Fruit fly (Drosophila melanogaster): ENCODE measurements around the gene Gr93c.

Gr93c gene

DNA sequence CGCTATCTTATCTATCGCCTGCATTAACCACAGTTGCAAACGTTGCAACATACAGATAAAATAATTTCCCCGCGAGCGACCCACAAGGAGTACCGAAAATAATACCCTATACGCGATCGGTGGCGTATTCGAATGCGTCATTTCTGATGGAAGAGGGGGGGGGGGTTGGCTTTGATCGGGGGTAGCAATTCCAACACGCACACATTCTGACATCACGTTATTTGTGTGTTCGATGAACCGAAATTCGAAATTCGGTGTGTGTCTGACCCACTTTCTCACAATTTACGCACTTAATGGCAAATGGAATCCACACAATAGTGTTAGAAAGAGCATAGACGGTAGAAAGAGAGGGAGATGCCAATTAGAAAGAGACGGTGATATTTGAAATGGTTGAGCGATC lies 8.5 kb downstream of the Gr93c start (continued):
- TF ChIP-seq z (GFP tag; IDR thresholded peaks at IDR 0.05) (no peak), Max (GFP tag; optimal IDR thresholded peaks at IDR 0.05) (no peak), CG15601 (tag; optimal IDR thresholded peaks at IDR 0.05) (no peak), lola (GFP tag; optimal IDR thresholded peaks at IDR 0.05) (no peak), CG33213 (GFP tag; optimal IDR thresholded peaks at IDR 0.05) (no peak), B-H1 (GFP tag; IDR thresholded peaks at IDR 0.05) (no peak), jigr1 (GFP tag; IDR thresholded peaks at IDR 0.05) (no peak), Lhr (GFP tag; optimal IDR thresholded peaks at IDR 0.05) (no peak), CG14667 (GFP tag; IDR thresholded peaks at IDR 0.05) (no peak), PHDP (tag; optimal IDR thresholded peaks at IDR 0.05) (no peak), pfk (GFP tag; optimal IDR thresholded peaks at IDR 0.05) (no peak), ham (GFP tag; IDR thresholded peaks at IDR 0.05) (no peak), ase (GFP tag; IDR thresholded peaks at IDR 0.05) (no peak), CG12155 (GFP tag; optimal IDR thresholded peaks at IDR 0.05) (no peak), Doc3 (GFP tag; IDR thresholded peaks at IDR 0.05; ENCODE audit: partially characterized antibody) (no peak), CG6175 (GFP tag; IDR thresholded peaks at IDR 0.05) (peak; percentile 36; the same call in 1 of the 3 replicates), scrt (GFP tag; optimal IDR thresholded peaks at IDR 0.05) (no peak), CG4707 (GFP tag; optimal IDR thresholded peaks at IDR 0.05) (no peak), CG32532 (GFP tag; IDR thresholded peaks at IDR 0.05) (no peak), CG12942 (GFP tag; optimal IDR thresholded peaks at IDR 0.05) (no peak), CG8944 (GFP tag; optimal IDR thresholded peaks at IDR 0.05) (no peak), peb (GFP tag; IDR thresholded peaks at IDR 0.05) (no peak), CG10321 (GFP tag; IDR thresholded peaks at IDR 0.05) (peak; percentile 54; the same call in 1 of the 2 replicates), Hmx (GFP tag; optimal IDR thresholded peaks at IDR 0.05) (no peak), HmgD (GFP tag; optimal IDR thresholded peaks at IDR 0.05) (no peak), CG10267 (tag; optimal IDR thresholded peaks at IDR 0.05) (no peak), CG13296 (GFP tag; optimal IDR thresholded peaks at IDR 0.05) (no peak), HLHmδ (GFP tag; optimal IDR thresholded peaks at IDR 0.05) (no peak), MBD-R2 (GFP tag; IDR thresholded peaks at IDR 0.05) (no peak), CG7745 (tag; optimal IDR thresholded peaks at IDR 0.05) (no peak), exex (tag; optimal IDR thresholded peaks at IDR 0.05) (no peak), CG6654 (GFP tag; optimal IDR thresholded peaks at IDR 0.05) (no peak), ap (GFP tag; IDR thresholded peaks at IDR 0.05) (no peak), CG17361 (GFP tag; IDR thresholded peaks at IDR 0.05) (no peak), stwl (tag; optimal IDR thresholded peaks at IDR 0.05) (no peak), CG1529 (GFP tag; optimal IDR thresholded peaks at IDR 0.05) (no peak), CG3065 (GFP tag; optimal IDR thresholded peaks at IDR 0.05) (no peak), Dad (GFP tag; optimal IDR thresholded peaks at IDR 0.05) (no peak), CG34376 (GFP tag; optimal IDR thresholded peaks at IDR 0.05) (no peak), pum (GFP tag; optimal IDR thresholded peaks at IDR 0.05) (no peak), Atf-2 (GFP tag; optimal IDR thresholded peaks at IDR 0.05) (no peak), slbo (GFP tag; IDR thresholded peaks at IDR 0.05) (peak; percentile 15; the same call in 1 of the 2 replicates), slp2 (GFP tag; optimal IDR thresholded peaks at IDR 0.05) (no peak), CG2678 (tag; optimal IDR thresholded peaks at IDR 0.05) (no peak), CG1603 (tag; optimal IDR thresholded peaks at IDR 0.05) (peak; percentile 17), bcd (GFP tag; optimal IDR thresholded peaks at IDR 0.05) (no peak), CG12769 (tag; optimal IDR thresholded peaks at IDR 0.05) (peak; percentile 63), chn (GFP tag; optimal IDR thresholded peaks at IDR 0.05) (no peak), jing (GFP tag; optimal IDR thresholded peaks at IDR 0.05) (no peak), CG10654 (GFP tag; optimal IDR thresholded peaks at IDR 0.05) (no peak), fd64A (GFP tag; optimal IDR thresholded peaks at IDR 0.05) (no peak), CG6683 (GFP tag; optimal IDR thresholded peaks at IDR 0.05) (no peak)

Measured in whole organism, embryonic.